Worm (Caenorhabditis elegans) whole organism, late embryonic: ENCODE results near the gene ced-2.

Source experiments
- C38D4.7 ChIP-seq: fragments of 200-800 bp; sonication (Bioruptor generic); optimal IDR thresholded peaks from 2 replicates; lab custom pipeline; 2018; ENCODE audit warnings: mild to moderate bottlenecking, missing genetic modification characterization, moderate library complexity, missing compliant biosample characterization
- K02D7.2 ChIP-seq: sonication (generic microtip); optimal IDR thresholded peaks from 2 replicates; lab custom pipeline; 2017; ENCODE audit warnings: mild to moderate bottlenecking, missing genetic modification characterization, missing compliant biosample characterization
- K09A11.1 ChIP-seq: sonication (generic microtip); optimal IDR thresholded peaks from 2 replicates; lab custom pipeline; 2017; ENCODE audit warnings: antibody characterized with exemption, mild to moderate bottlenecking, missing genetic modification characterization, missing compliant biosample characterization; ENCODE audit not compliant: insufficient read depth
- T23F11.4 ChIP-seq: fragments of 200-800 bp; sonication (Bioruptor generic); optimal IDR thresholded peaks from 2 replicates; lab custom pipeline; 2018; ENCODE audit warnings: mild to moderate bottlenecking, missing genetic modification characterization, missing compliant biosample characterization
- Y22D7AL.16 ChIP-seq: sonication (generic microtip); optimal IDR thresholded peaks from 2 replicates; lab custom pipeline; 2016; ENCODE audit warnings: missing genetic modification characterization, missing compliant biosample characterization
- ceh-14 ChIP-seq: sonication (generic microtip); optimal IDR thresholded peaks from 2 replicates; lab custom pipeline; 2016; ENCODE audit warnings: missing genotype, missing genetic modification characterization, missing compliant biosample characterization
- ceh-2 ChIP-seq: sonication (generic microtip); optimal IDR thresholded peaks from 2 replicates; lab custom pipeline; 2016; ENCODE audit warnings: missing genotype, missing genetic modification characterization, missing compliant biosample characterization
- ceh-22 ChIP-seq: sonication (generic microtip); optimal IDR thresholded peaks from 2 replicates; lab custom pipeline; 2017; ENCODE audit warnings: missing biosample characterization, missing genetic modification characterization
- ceh-24 ChIP-seq: sonication (generic microtip); optimal IDR thresholded peaks from 2 replicates; lab custom pipeline; 2016; ENCODE audit warnings: mild to moderate bottlenecking, missing genetic modification characterization, missing compliant biosample characterization
- ceh-45 ChIP-seq: fragments of 200-800 bp; sonication (Bioruptor generic); IDR thresholded peaks from 2 replicates; pipeline ENCODE4 v1.3.6; 2022; ENCODE audit warnings: missing genetic modification reagents, missing genetic modification characterization, missing compliant biosample characterization
- ceh-6 ChIP-seq: fragments of 200-800 bp; sonication (Bioruptor generic); optimal IDR thresholded peaks from 2 replicates; lab custom pipeline; 2018; ENCODE audit warnings: mild to moderate bottlenecking, missing genetic modification characterization, missing compliant biosample characterization
- ets-4 ChIP-seq: sonication (generic microtip); optimal IDR thresholded peaks from 2 replicates; lab custom pipeline; 2016; ENCODE audit warnings: missing genetic modification characterization, missing compliant biosample characterization
- fax-1 ChIP-seq: sonication (generic microtip); optimal IDR thresholded peaks from 2 replicates; lab custom pipeline; 2016; ENCODE audit warnings: missing genotype, missing genetic modification characterization, missing compliant biosample characterization
- gmeb-2 ChIP-seq: sonication (generic microtip); optimal IDR thresholded peaks from 2 replicates; lab custom pipeline; 2016; ENCODE audit warnings: missing genetic modification characterization, inconsistent platforms, missing compliant biosample characterization
- hlh-13 ChIP-seq: fragments of 200-800 bp; sonication (Bioruptor generic); optimal IDR thresholded peaks from 2 replicates; lab custom pipeline; 2018; ENCODE audit warnings: mild to moderate bottlenecking, missing genetic modification characterization, missing compliant biosample characterization
- hlh-15 ChIP-seq: sonication (generic microtip); optimal IDR thresholded peaks from 2 replicates; lab custom pipeline; 2016; ENCODE audit warnings: missing genetic modification characterization, missing compliant biosample characterization
- hlh-6 ChIP-seq: sonication (generic microtip); optimal IDR thresholded peaks from 2 replicates; lab custom pipeline; 2016; ENCODE audit warnings: missing genotype, missing genetic modification characterization, missing compliant biosample characterization
- hlh-8 ChIP-seq: sonication (generic microtip); optimal IDR thresholded peaks from 2 replicates; lab custom pipeline; 2016; ENCODE audit warnings: missing genotype, missing genetic modification characterization, missing compliant biosample characterization
- lin-11 ChIP-seq: fragments of 200-800 bp; sonication (Bioruptor generic); optimal IDR thresholded peaks from 2 replicates; lab custom pipeline; 2018; ENCODE audit warnings: mild to moderate bottlenecking, missing genetic modification characterization, missing compliant biosample characterization
- mec-3 ChIP-seq: sonication (generic microtip); optimal IDR thresholded peaks from 2 replicates; lab custom pipeline; 2016; ENCODE audit warnings: borderline replicate concordance, missing genetic modification characterization, missing compliant biosample characterization
- nhr-232 ChIP-seq: sonication (generic microtip); optimal IDR thresholded peaks from 2 replicates; lab custom pipeline; 2016; ENCODE audit warnings: missing genetic modification characterization, missing compliant biosample characterization
- odd-2 ChIP-seq: sonication (generic microtip); optimal IDR thresholded peaks from 2 replicates; lab custom pipeline; 2017; ENCODE audit warnings: antibody characterized with exemption, mild to moderate bottlenecking, missing genetic modification characterization, missing compliant biosample characterization
- pag-3 ChIP-seq: sonication (generic microtip); optimal IDR thresholded peaks from 2 replicates; lab custom pipeline; 2016; ENCODE audit warnings: missing compliant biosample characterization, missing genetic modification characterization, borderline replicate concordance
- pat-9 ChIP-seq: fragments of 200-800 bp; sonication (Bioruptor generic); optimal IDR thresholded peaks from 2 replicates; lab custom pipeline; 2018; ENCODE audit warnings: mild to moderate bottlenecking, missing genetic modification characterization, moderate library complexity, missing compliant biosample characterization
- pros-1 ChIP-seq: fragments of 150-350 bp; optimal IDR thresholded peaks from 2 replicates; lab custom pipeline; 2014; ENCODE audit warnings: missing biosample characterization, missing genetic modification reagents, missing genetic modification characterization
- ref-2 ChIP-seq: sonication (generic microtip); optimal IDR thresholded peaks from 2 replicates; lab custom pipeline; 2016; ENCODE audit warnings: missing genetic modification characterization, missing compliant biosample characterization
- rnt-1 ChIP-seq: sonication (generic microtip); optimal IDR thresholded peaks from 2 replicates; lab custom pipeline; 2016; ENCODE audit warnings: missing genetic modification characterization, missing compliant biosample characterization
- sdc-2 ChIP-seq: sonication (generic microtip); optimal IDR thresholded peaks from 2 replicates; lab custom pipeline; 2016; ENCODE audit warnings: missing genotype, missing genetic modification characterization, missing compliant biosample characterization
- sox-2 ChIP-seq: fragments of 200-800 bp; sonication (Bioruptor generic); IDR thresholded peaks from 2 replicates; pipeline ENCODE4 v1.3.6; 2022; ENCODE audit warnings: missing genetic modification reagents, missing genetic modification characterization, missing compliant biosample characterization
- syd-9 ChIP-seq: sonication (generic microtip); optimal IDR thresholded peaks from 2 replicates; lab custom pipeline; 2016; ENCODE audit warnings: mild to moderate bottlenecking, missing genetic modification characterization, moderate library complexity, missing compliant biosample characterization
- tbx-2 ChIP-seq: sonication (generic microtip); optimal IDR thresholded peaks from 2 replicates; lab custom pipeline; 2016; ENCODE audit warnings: missing genetic modification characterization, missing compliant biosample characterization
- unc-3 ChIP-seq, 2 experiments: fragments of 200-800 bp in 1 of 2; sonication (Bioruptor generic) in 1 of 2; sonication (generic microtip) in 1 of 2; conservative IDR thresholded peaks in 1 of 2; optimal IDR thresholded peaks in 1 of 2; 2 replicates each; pipeline versions ENCODE4 v1.3.6 to Lab custom; 2016 to 2022; ENCODE audit warnings: missing compliant biosample characterization in 2 of 2, missing genetic modification characterization in 2 of 2, missing genetic modification reagents in 1 of 2
- unc-42 ChIP-seq: sonication (generic microtip); optimal IDR thresholded peaks from 2 replicates; lab custom pipeline; 2016; ENCODE audit warnings: missing genotype, missing genetic modification characterization, missing compliant biosample characterization
- ztf-16 ChIP-seq: sonication (generic microtip); optimal IDR thresholded peaks from 2 replicates; lab custom pipeline; 2017; ENCODE audit warnings: missing genetic modification characterization, missing compliant biosample characterization

Gene ced-2

ce11 chrIV:1595802-1596201, 1.3 kb upstream of the ced-2 start, which contains the start of gene npp-8 (continued):
- TF ChIP-seq pat-9 (peak; percentile 85), ceh-14 (peak; percentile 91), hlh-8 (peak; percentile 82), T23F11.4 (GFP tag; lab: Kevin White, UChicago) (peak; percentile 47), unc-42 (peak; percentile 61), hlh-6 (tag; lab: Kevin White, UChicago) (peak; percentile 87), ceh-6 (GFP tag; lab: Kevin White, UChicago) (peak; percentile 67), Y22D7AL.16 (tag; lab: Kevin White, UChicago) (peak; percentile 64), ref-2 (tag; lab: Kevin White, UChicago) (peak; percentile 93), hlh-15 (tag; lab: Kevin White, UChicago) (peak; percentile 56), K02D7.2 (tag; lab: Kevin White, UChicago) (peak; percentile 79), lin-11 (tag; lab: Kevin White, UChicago) (peak; percentile 62), mec-3 (tag; lab: Kevin White, UChicago) (peak; percentile 65), nhr-232 (tag; lab: Kevin White, UChicago) (peak; percentile 64), ceh-22 (tag; lab: Kevin White, UChicago) (peak; percentile 50), ztf-16 (tag; lab: Kevin White, UChicago) (peak; percentile 87)

DNA sequence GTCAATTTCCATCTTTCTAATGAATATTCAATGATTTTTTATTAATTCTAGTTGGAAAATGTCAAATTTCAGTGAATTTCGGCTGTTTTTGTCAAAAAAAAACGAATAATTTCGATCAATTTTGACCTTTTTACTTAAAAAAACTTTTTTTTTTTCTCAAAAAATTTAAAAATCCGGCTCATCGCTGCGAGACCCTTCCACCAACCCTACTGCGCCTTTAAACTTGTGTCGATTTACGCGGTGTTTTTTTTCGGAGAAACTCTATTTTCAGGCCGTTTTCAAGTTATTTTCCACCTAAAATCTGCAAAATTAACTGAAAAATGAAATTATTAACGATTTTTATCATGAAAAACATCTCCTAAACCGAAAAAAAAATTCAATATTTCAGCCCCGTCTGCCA, 3.7 kb downstream of the ced-2 start:
- no peak for TF ChIP-seq fax-1 (tag; lab: Kevin White, UChicago)
- no peak for TF ChIP-seq tbx-2 (tag; lab: Kevin White, UChicago)
- no peak for TF ChIP-seq odd-2 (tag; lab: Kevin White, UChicago)
- no peak for TF ChIP-seq ets-4 (tag; lab: Kevin White, UChicago)
- TF ChIP-seq ceh-6 (GFP tag; lab: Kevin White, UChicago): no peak
- TF ChIP-seq, all 69 proteins: peak for 0

DNA sequence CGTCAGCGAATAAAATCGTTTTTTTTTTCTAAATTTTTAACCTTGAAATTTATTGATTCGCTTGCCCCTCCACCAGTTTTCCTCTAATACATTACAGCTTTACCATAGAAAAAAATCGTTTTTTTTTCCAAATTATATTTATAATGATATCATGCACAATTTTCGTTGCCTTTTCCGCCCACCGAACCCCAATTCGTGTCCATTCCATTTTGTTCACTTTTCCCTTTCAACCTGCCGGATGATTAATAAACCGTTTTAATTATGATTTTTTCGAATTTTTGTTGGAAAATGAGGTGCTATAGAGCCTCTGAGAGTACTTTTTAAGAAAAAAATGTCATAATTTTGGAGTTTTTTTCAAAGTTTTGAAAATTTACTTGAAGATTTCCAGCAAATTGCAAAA, 4.2 kb downstream of the ced-2 start, which contains the start of gene set-23:
Gene set-23 (plus strand): TSS at position 301 of the 400 bp plus-strand sequence.
- TF ChIP-seq pag-3 (tag; lab: Kevin White, UChicago): no peak
- no peak for TF ChIP-seq lin-11 (tag; lab: Kevin White, UChicago)
- TF ChIP-seq rnt-1 (tag; lab: Kevin White, UChicago): no peak
- no peak for TF ChIP-seq gmeb-2 (tag; lab: Kevin White, UChicago)
- TF ChIP-seq unc-3 (GFP tag; conservative IDR thresholded peaks at IDR 0.05; lab: Robert Waterston, UW): no peak
- TF ChIP-seq unc-3 (tag; optimal IDR thresholded peaks at IDR 0.05; lab: Kevin White, UChicago): no peak
- no peak for TF ChIP-seq sox-2
- no peak for TF ChIP-seq K09A11.1
- TF ChIP-seq fax-1 (tag; lab: Kevin White, UChicago): no peak
- no peak for TF ChIP-seq pros-1 (tag; lab: Kevin White, UChicago)
- TF ChIP-seq sdc-2 (tag; lab: Kevin White, UChicago): no peak
- TF ChIP-seq hlh-13 (GFP tag; lab: Kevin White, UChicago): no peak
- no peak for TF ChIP-seq odd-2 (tag; lab: Kevin White, UChicago)
- TF ChIP-seq C38D4.7 (GFP tag; lab: Kevin White, UChicago): no peak
- TF ChIP-seq ceh-6 (GFP tag; lab: Kevin White, UChicago): no peak

DNA sequence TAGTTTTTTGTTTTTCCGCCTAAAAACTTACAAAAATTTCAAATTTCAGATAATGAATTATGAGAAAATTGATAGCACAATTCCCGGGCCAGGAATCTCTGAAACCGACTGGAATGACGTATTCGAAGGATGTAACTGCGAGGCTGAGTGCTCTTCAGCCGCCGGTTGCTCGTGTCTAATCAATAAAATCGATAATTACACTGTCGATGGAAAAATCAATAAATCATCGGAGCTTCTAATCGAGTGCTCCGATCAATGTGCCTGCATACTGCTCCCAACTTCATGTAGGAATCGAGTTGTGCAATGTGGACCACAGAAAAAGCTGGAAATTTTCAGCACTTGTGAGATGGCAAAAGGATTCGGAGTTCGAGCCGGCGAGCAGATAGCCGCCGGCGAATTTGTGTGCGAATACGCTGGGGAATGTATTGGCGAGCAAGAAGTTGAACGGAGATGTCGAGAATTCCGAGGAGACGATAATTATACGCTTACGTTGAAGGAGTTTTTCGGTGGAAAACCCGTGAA, 5.9 kb downstream of the ced-2 start:
- TF ChIP-seq Y22D7AL.16 (tag; lab: Kevin White, UChicago): no peak
- no peak for TF ChIP-seq ceh-6 (GFP tag; lab: Kevin White, UChicago)
- TF ChIP-seq ceh-2 (tag; lab: Kevin White, UChicago): no peak
- TF ChIP-seq ceh-24 (tag; lab: Kevin White, UChicago): no peak
- no peak for TF ChIP-seq pat-9
- TF ChIP-seq ceh-45 (GFP tag; lab: Robert Waterston, UW): no peak
- TF ChIP-seq syd-9 (tag; lab: Kevin White, UChicago): no peak
